Worm (Caenorhabditis elegans): ENCODE measurements around the gene fbxb-95.
"Not testable (repeated sequence)": the region's sequence is repeated elsewhere in the genome, so short reads cannot be mapped to it uniquely, and the experiment has no call there.

Gene fbxb-95

DNA sequence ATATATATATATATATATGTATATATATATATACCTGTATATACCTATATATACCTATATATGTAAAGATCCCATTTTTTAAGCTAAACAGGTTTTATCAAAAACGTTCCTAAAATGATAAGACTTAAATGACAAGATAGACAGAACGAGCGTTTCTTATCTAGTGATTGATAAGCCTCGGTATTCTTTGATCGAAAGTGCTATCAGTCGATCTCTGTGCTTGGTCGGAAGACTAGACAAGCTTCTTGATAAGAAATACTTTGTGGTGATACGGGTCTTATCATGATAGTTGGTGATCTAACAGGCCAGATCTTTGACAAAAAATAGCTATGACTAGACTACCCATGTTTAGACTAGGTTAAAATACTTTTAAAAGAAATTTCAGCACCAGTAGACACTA, 2.5 kb upstream of the fbxb-95 start:
- TF ChIP-seq pes-1 (GFP tag; IDR thresholded peaks at IDR 0.05) (no peak), sea-1 (GFP tag; conservative IDR thresholded peaks at IDR 0.05) (no peak), hmg-4 (GFP tag; optimal IDR thresholded peaks at IDR 0.05) (no peak), ets-7 (tag; optimal IDR thresholded peaks at IDR 0.05) (no peak), aly-1 (tag; optimal IDR thresholded peaks at IDR 0.05) (no peak), tbx-11 (GFP tag; IDR thresholded peaks at IDR 0.05) (no peak), tbx-37 (GFP tag; conservative IDR thresholded peaks at IDR 0.05) (no peak), F13C5.2 (tag; optimal IDR thresholded peaks at IDR 0.05) (no peak), hnd-1 (tag; optimal IDR thresholded peaks at IDR 0.05) (no peak), ama-1 (optimal IDR thresholded peaks at IDR 0.05) (no peak), ceh-13 (GFP tag; optimal IDR thresholded peaks at IDR 0.05) (no peak)

DNA sequence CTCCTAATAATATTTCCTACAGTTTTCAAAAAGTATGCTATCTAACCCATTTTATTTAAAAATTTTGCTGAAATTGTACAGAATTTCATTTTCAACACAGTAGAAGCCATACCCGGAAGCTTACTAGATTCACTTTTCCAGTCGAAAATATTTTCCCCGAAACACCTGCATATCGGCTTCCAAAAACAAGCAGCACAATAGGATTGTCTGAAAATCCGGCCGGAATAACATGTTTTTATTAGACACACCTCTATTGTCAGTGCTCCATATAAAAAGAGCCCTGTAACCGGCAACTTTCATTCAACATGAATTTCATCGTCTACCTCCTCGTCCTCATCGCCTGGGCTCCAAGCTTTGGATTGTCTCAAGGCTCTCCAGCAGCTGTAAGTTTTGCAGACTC, 1.7 kb upstream of the fbxb-95 start, which contains the start of gene C52E2.2:
TSS of gene C52E2.2 (plus strand) at position 301 of the 400 bp plus-strand sequence.
- no peak for TF ChIP-seq ets-7 (tag; optimal IDR thresholded peaks at IDR 0.05)
- TF ChIP-seq ama-1 (optimal IDR thresholded peaks at IDR 0.05) = no peak
- no peak for TF ChIP-seq aly-1 (tag; optimal IDR thresholded peaks at IDR 0.05)
- no peak for TF ChIP-seq sea-1 (GFP tag; conservative IDR thresholded peaks at IDR 0.05)
- no peak for TF ChIP-seq hmbx-1 (tag; optimal IDR thresholded peaks at IDR 0.05)
- TF ChIP-seq flt-1 (GFP tag; IDR thresholded peaks at IDR 0.05) = no peak
- no peak for TF ChIP-seq ceh-13 (GFP tag; optimal IDR thresholded peaks at IDR 0.05)
- no peak for TF ChIP-seq ceh-36 (tag; optimal IDR thresholded peaks at IDR 0.05)
- no peak for TF ChIP-seq scrt-1 (GFP tag; IDR thresholded peaks at IDR 0.05)
- no peak for TF ChIP-seq tra-4 (tag; optimal IDR thresholded peaks at IDR 0.05)
- no peak for TF ChIP-seq pes-1 (GFP tag; IDR thresholded peaks at IDR 0.05)
- TF ChIP-seq F13C5.2 (tag; optimal IDR thresholded peaks at IDR 0.05) = no peak
- TF ChIP-seq hmg-4 (GFP tag; optimal IDR thresholded peaks at IDR 0.05) = no peak
- TF ChIP-seq tbx-11 (GFP tag; IDR thresholded peaks at IDR 0.05) = no peak
- no peak for TF ChIP-seq tbx-37 (GFP tag; conservative IDR thresholded peaks at IDR 0.05)
- no peak for TF ChIP-seq B0310.2 (tag; optimal IDR thresholded peaks at IDR 0.05)
- no peak for TF ChIP-seq hnd-1 (tag; optimal IDR thresholded peaks at IDR 0.05)

DNA sequence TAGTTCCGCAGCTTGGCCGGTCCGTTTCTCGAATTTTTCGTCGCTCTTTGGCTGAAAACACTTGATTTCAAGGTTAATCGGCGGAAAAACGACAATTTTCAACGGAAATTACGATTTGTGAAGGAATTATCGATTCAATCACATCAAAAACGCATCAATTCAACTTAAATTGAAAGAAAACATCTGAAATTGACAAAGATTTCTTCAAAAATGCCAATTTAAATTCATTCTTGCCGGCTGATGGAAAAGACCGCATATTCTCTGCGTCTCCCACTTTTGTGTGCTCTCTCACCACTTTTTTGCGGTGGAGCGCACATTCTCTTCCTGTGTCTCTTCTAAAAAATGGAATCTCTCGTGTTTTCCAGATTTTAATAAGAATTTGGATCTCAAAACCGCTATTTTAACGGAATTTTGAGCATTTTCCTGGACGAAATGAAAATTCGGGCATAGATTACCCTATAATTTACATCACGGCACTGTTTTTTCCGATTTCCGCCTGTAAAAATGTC, 7.1 kb downstream of the fbxb-95 start, which contains the start of gene C16C4.18:
TSS of gene C16C4.18 (minus strand) at position 51 of the 509 bp plus-strand sequence.
- TF ChIP-seq tra-4 (tag; optimal IDR thresholded peaks at IDR 0.05); hmg-4 (GFP tag; optimal IDR thresholded peaks at IDR 0.05); sea-1 (GFP tag; conservative IDR thresholded peaks at IDR 0.05): not testable (repeated sequence)

DNA sequence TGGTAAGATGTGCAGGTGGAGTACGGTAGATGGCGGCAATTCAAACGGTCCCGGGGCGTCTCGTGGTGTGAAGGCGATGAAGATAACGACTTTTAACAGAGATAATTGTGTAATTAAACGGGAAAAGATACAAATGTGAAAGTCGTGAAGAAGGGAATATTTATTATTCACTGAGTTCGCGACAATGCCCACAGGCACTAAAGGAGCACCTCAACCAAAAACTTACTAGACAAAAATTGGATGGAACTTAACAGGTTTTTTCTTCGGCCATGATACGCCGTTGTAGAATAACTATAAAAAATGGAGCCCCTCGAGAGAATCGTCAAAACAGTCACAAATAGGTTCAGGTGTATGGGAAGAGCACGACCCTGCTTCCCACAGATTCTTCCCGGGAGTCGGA, 8.1 kb downstream of the fbxb-95 start, which contains the start of gene fbxb-98:
TSS of gene fbxb-98 (plus strand) at position 301 of the 400 bp plus-strand sequence.
- not testable (repeated sequence) for TF ChIP-seq flt-1 (GFP tag; IDR thresholded peaks at IDR 0.05); aly-1 (tag; optimal IDR thresholded peaks at IDR 0.05); ceh-36 (tag; optimal IDR thresholded peaks at IDR 0.05)

DNA sequence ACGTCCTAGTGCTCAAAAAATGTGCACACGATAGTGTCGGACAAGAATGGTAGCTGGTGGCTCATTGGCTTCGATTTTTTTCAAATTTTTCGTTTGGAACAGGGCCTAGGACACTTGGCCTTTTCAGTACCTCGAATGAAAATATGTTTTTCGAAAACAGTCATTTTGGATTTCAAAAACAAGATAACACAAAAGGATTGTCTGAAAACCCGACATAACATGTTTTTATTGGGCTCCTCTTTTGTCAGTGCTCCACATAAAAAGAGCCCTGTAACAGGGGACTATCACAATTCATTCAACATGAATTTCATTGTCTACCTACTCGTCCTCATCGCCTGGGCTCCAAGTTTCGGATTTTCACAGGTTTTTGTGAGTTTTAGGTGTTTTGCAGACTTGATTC, 10.1 kb downstream of the fbxb-95 start, which contains the start of gene C16C4.17:
TSS of gene C16C4.17 (plus strand) at position 301 of the 400 bp plus-strand sequence.
- no peak for TF ChIP-seq tra-4 (tag; optimal IDR thresholded peaks at IDR 0.05)
- no peak for TF ChIP-seq aly-1 (tag; optimal IDR thresholded peaks at IDR 0.05)

DNA sequence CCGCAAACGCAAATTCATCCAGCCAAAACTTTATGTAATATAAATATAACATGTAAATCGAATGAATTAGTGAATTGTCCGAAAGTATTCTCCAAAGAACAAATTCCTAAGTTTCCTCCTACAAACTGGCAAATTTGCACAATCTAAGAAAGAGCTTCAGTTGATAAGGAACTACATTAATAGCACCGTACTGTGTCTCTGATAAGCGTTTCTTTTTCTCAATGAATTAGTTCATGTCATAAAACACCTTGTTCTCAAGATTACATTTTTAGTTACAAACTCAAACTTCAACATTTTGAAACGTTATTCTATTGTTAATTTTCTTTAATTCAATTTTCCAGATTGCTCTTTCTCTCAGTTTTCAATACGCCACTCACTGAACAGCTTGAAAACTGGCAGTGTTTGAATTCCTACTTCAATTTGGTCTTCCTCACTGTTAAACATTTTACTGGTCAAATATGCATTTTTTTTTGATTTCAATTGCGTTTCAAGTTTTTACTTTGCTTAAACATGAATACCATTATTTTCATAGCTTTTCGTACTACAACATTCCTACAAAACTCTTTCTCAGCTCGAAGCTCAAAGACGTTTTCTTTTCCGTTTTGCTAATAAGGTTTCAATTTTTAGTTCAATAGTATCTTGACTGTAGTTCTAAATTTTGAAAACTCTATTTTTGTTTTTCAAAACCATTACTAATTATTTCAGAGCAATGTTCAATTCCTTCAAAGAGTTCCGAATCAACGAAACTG, 11.7 kb downstream of the fbxb-95 start, which contains the start of gene math-15:
TSS of gene math-15 (plus strand) at position 699 of the 749 bp plus-strand sequence.
- TF ChIP-seq tra-4 (tag; optimal IDR thresholded peaks at IDR 0.05) (no peak), aly-1 (tag; optimal IDR thresholded peaks at IDR 0.05) (no peak), F13C5.2 (tag; optimal IDR thresholded peaks at IDR 0.05) (no peak), ets-7 (tag; optimal IDR thresholded peaks at IDR 0.05) (no peak), tbx-37 (GFP tag; conservative IDR thresholded peaks at IDR 0.05) (no peak), hnd-1 (tag; optimal IDR thresholded peaks at IDR 0.05) (no peak), pes-1 (GFP tag; IDR thresholded peaks at IDR 0.05) (no peak), ama-1 (optimal IDR thresholded peaks at IDR 0.05) (no peak)

DNA sequence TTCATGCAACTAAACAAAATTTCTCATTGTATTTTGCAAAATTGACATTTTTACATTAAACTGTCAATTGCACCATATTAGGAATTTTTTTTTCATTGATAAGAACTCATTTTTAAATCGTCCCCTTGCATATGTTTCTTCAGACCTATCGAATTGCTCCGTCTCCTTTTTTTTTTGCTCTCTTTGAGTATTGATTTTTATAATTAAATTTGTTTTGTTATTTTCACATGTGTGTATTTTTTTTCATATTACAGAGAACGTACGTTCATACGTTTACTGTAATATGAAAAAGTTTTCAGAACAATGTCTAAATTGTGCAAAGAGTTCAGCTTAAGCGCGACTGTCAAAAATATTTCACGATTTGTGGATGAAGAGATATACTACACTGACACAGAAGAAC, 14.9 kb downstream of the fbxb-95 start, which contains the start of gene math-14:
TSS of gene math-14 (plus strand) at position 301 of the 400 bp plus-strand sequence.
- TF ChIP-seq pes-1 (GFP tag; IDR thresholded peaks at IDR 0.05) (no peak), ceh-13 (GFP tag; optimal IDR thresholded peaks at IDR 0.05) (no peak), hmg-4 (GFP tag; optimal IDR thresholded peaks at IDR 0.05) (no peak), hmbx-1 (tag; optimal IDR thresholded peaks at IDR 0.05) (no peak), sea-1 (GFP tag; conservative IDR thresholded peaks at IDR 0.05) (no peak), ama-1 (optimal IDR thresholded peaks at IDR 0.05) (no peak), hnd-1 (tag; optimal IDR thresholded peaks at IDR 0.05) (no peak), scrt-1 (GFP tag; IDR thresholded peaks at IDR 0.05) (no peak), aly-1 (tag; optimal IDR thresholded peaks at IDR 0.05) (no peak), ets-7 (tag; optimal IDR thresholded peaks at IDR 0.05) (no peak), B0310.2 (tag; optimal IDR thresholded peaks at IDR 0.05) (no peak), tbx-37 (GFP tag; conservative IDR thresholded peaks at IDR 0.05) (no peak)
